Worm (Caenorhabditis elegans): ENCODE data around the gene itm-2.

itm-2 gene

ce11 chrX:5476357-5476756 lies 31.4 kb downstream of the itm-2 start:
- TF ChIP-seq nhr-76 (tag; optimal IDR thresholded peaks at IDR 0.05) (no peak), nhr-11 (tag; optimal IDR thresholded peaks at IDR 0.05) (no peak), nhr-42 (GFP tag; IDR thresholded peaks at IDR 0.05) (no peak), daf-16 (GFP tag; optimal IDR thresholded peaks at IDR 0.05) (no peak), daf-16 (tag; optimal IDR thresholded peaks at IDR 0.05) (peak; percentile 67), ceh-44 (GFP tag; IDR thresholded peaks at IDR 0.05) (no peak), set-16 (GFP tag; IDR thresholded peaks at IDR 0.05) (no peak), nhr-48 (tag; optimal IDR thresholded peaks at IDR 0.05) (no peak), dve-1 (tag; optimal IDR thresholded peaks at IDR 0.05; ENCODE audit: insufficient read depth) (peak; percentile 40), pqm-1 (tag; optimal IDR thresholded peaks at IDR 0.05) (peak; percentile 83), sdz-12 (GFP tag; optimal IDR thresholded peaks at IDR 0.05) (no peak), mxl-3 (GFP tag; optimal IDR thresholded peaks at IDR 0.05) (peak; percentile 68), dmd-6 (GFP tag; IDR thresholded peaks at IDR 0.05) (peak; percentile 42; the same call in 1 of the 2 replicates), Y5F2A.4 (GFP tag; optimal IDR thresholded peaks at IDR 0.05) (no peak), Y48G9A.11 (GFP tag; IDR thresholded peaks at IDR 0.05) (no peak), nhr-28 (tag; optimal IDR thresholded peaks at IDR 0.05) (peak; percentile 26), rbr-2 (tag; optimal IDR thresholded peaks at IDR 0.05) (no peak), hlh-11 (tag; optimal IDR thresholded peaks at IDR 0.05) (peak; percentile 57)

ce11 chrX:5477597-5477996 lies 32.6 kb downstream of the itm-2 start:
- TF ChIP-seq fos-1 (tag; optimal IDR thresholded peaks at IDR 0.05) (no peak), ceh-82 (tag; optimal IDR thresholded peaks at IDR 0.05) (no peak), dpl-1 (GFP tag; optimal IDR thresholded peaks at IDR 0.05) (no peak), unc-39 (tag; optimal IDR thresholded peaks at IDR 0.05) (no peak), lir-3 (tag; optimal IDR thresholded peaks at IDR 0.05) (no peak), mxl-3 (GFP tag; optimal IDR thresholded peaks at IDR 0.05) (no peak), vab-7 (GFP tag; IDR thresholded peaks at IDR 0.05) (no peak), madf-9 (GFP tag; conservative IDR thresholded peaks at IDR 0.05) (no peak), nhr-28 (tag; optimal IDR thresholded peaks at IDR 0.05) (peak; percentile 50), duxl-1 (tag; optimal IDR thresholded peaks at IDR 0.05; ENCODE audit: poor library complexity) (no peak), Y105C5A.15 (GFP tag; IDR thresholded peaks at IDR 0.05) (no peak), nhr-77 (tag; optimal IDR thresholded peaks at IDR 0.05) (no peak), Y5F2A.4 (GFP tag; optimal IDR thresholded peaks at IDR 0.05) (no peak), ceh-62 (tag; optimal IDR thresholded peaks at IDR 0.05) (no peak), daf-16 (GFP tag; optimal IDR thresholded peaks at IDR 0.05) (no peak), daf-16 (tag; optimal IDR thresholded peaks at IDR 0.05) (peak; percentile 53), daf-12 (tag; optimal IDR thresholded peaks at IDR 0.05) (no peak), hlh-30 (tag; optimal IDR thresholded peaks at IDR 0.05; ENCODE audit: insufficient read depth) (peak; percentile 15), unc-62 (GFP tag; optimal IDR thresholded peaks at IDR 0.05 in 1 of 2) (no peak), unc-62 (tag; optimal IDR thresholded peaks at IDR 0.05) (no peak), ceh-32 (tag; optimal IDR thresholded peaks at IDR 0.05; ENCODE audit: poor library complexity) (no peak), tag-97 (GFP tag; IDR thresholded peaks at IDR 0.05) (no peak), mxl-2 (GFP tag; conservative IDR thresholded peaks at IDR 0.05) (no peak), lin-29 (GFP tag; IDR thresholded peaks at IDR 0.05) (no peak)

ce11 chrX:5478875-5479274 lies 33.9 kb downstream of the itm-2 start:
- no peak for TF ChIP-seq nhr-10 (tag; optimal IDR thresholded peaks at IDR 0.05)
- TF ChIP-seq hif-1 (tag; optimal IDR thresholded peaks at IDR 0.05), result no peak
- no peak for TF ChIP-seq mxl-3 (GFP tag; optimal IDR thresholded peaks at IDR 0.05)
- TF ChIP-seq lsy-2 (tag; optimal IDR thresholded peaks at IDR 0.05), result no peak
- no peak for TF ChIP-seq ZK337.2 (GFP tag; IDR thresholded peaks at IDR 0.05)
- TF ChIP-seq nhr-76 (tag; optimal IDR thresholded peaks at IDR 0.05), result no peak
- TF ChIP-seq F10B5.3 (tag; optimal IDR thresholded peaks at IDR 0.05), result no peak
- no peak for TF ChIP-seq jun-1 (tag; optimal IDR thresholded peaks at IDR 0.05)
- no peak for TF ChIP-seq snpc-1.2 (GFP tag; IDR thresholded peaks at IDR 0.05)

All from whole organism, L4 larva.